Worm (Caenorhabditis elegans) whole organism, midembryonic: ENCODE results near the gene chil-8.

Experiments
- T22C8.4 ChIP-seq: fragments of 200-800 bp; sonication (Bioruptor generic); IDR thresholded peaks from 2 replicates; pipeline ENCODE4 v1.3.6; 2022; ENCODE audit warnings: missing genetic modification characterization, missing compliant biosample characterization
- cog-1 ChIP-seq: sonication (generic microtip); optimal IDR thresholded peaks from 2 replicates; lab custom pipeline; 2016; ENCODE audit warnings: missing genetic modification characterization, missing compliant biosample characterization
- flt-1 ChIP-seq: fragments of 200-800 bp; sonication (Bioruptor generic); IDR thresholded peaks from 2 replicates; pipeline ENCODE4 v1.3.6; 2022; ENCODE audit warnings: missing genetic modification characterization, missing compliant biosample characterization
- med-1 ChIP-seq: sonication (generic microtip); optimal IDR thresholded peaks from 2 replicates; lab custom pipeline; 2017; ENCODE audit warnings: missing genetic modification characterization, mild to moderate bottlenecking, missing compliant biosample characterization, antibody characterized with exemption, missing genetic modification reagents; ENCODE audit not compliant: insufficient read depth
- ref-1 ChIP-seq: fragments of 200-800 bp; sonication (Bioruptor generic); conservative IDR thresholded peaks from 2 replicates; pipeline ENCODE4 v1.3.6; 2022; ENCODE audit warnings: missing genetic modification reagents, missing genetic modification characterization, missing compliant biosample characterization
- ztf-23 ChIP-seq: fragments of 200-800 bp; sonication (Bioruptor generic); IDR thresholded peaks from 2 replicates; pipeline ENCODE4 v1.3.6; 2022; ENCODE audit warnings: missing genetic modification reagents, missing genetic modification characterization, missing compliant biosample characterization

- TF ChIP-seq ztf-23 (GFP tag; lab: Robert Waterston, UW) (no peak), flt-1 (GFP tag; lab: Robert Waterston, UW) (no peak), ref-1 (GFP tag; lab: Robert Waterston, UW) (no peak), T22C8.4 (GFP tag; lab: Robert Waterston, UW) (no peak), cog-1 (no peak), med-1 (GFP tag; lab: Kevin White, UChicago) (no peak)
These were observed 36.9 kb downstream of the chil-8 start for ce11 chrII:9835958-9836357.
